Worm (Caenorhabditis elegans) whole organism, young adult: ENCODE data around the gene mip-2.

Experiments used
- B0035.1 ChIP-seq: sonication (generic microtip); optimal IDR thresholded peaks from 2 replicates; lab custom pipeline; 2016; ENCODE audit warnings: missing genetic modification characterization, mild to moderate bottlenecking, missing compliant biosample characterization, missing genotype, missing genetic modification reagents
- B0336.3 ChIP-seq: fragments of 200-800 bp; sonication (Bioruptor generic); IDR thresholded peaks from 2 replicates; pipeline ENCODE4 v1.3.6; 2022; ENCODE audit warnings: missing genetic modification characterization, missing compliant biosample characterization
- F33H1.4 ChIP-seq: fragments of 200-800 bp; sonication (Bioruptor generic); IDR thresholded peaks from 2 replicates; pipeline ENCODE4 v1.3.6; 2022; ENCODE audit warnings: missing genetic modification reagents, missing genetic modification characterization, missing compliant biosample characterization
- F49E8.2 ChIP-seq: sonication (generic microtip); optimal IDR thresholded peaks from 3 replicates; lab custom pipeline; 2017; ENCODE audit warnings: missing genetic modification characterization, mild to moderate bottlenecking, missing compliant biosample characterization, antibody characterized with exemption, moderate library complexity; ENCODE audit not compliant: insufficient read depth
- F57A8.1 ChIP-seq: fragments of 200-800 bp; sonication (Bioruptor generic); optimal IDR thresholded peaks from 2 replicates; lab custom pipeline; 2018; ENCODE audit warnings: mild to moderate bottlenecking, missing genetic modification characterization, moderate library complexity, missing compliant biosample characterization
- K11D2.4 ChIP-seq: fragments of 200-800 bp; sonication (Bioruptor generic); IDR thresholded peaks from 2 replicates; pipeline ENCODE4 v1.3.6; 2022; ENCODE audit warnings: missing genetic modification reagents, missing genetic modification characterization, missing compliant biosample characterization
- K12H6.12 ChIP-seq: fragments of 200-800 bp; sonication (Bioruptor generic); optimal IDR thresholded peaks from 2 replicates; lab custom pipeline; 2018; ENCODE audit warnings: mild to moderate bottlenecking, missing genetic modification characterization, missing compliant biosample characterization
- Y53G8AR.9 ChIP-seq: fragments of 200-800 bp; sonication (Bioruptor generic); conservative IDR thresholded peaks from 2 replicates; pipeline ENCODE4 v1.3.6; 2022; ENCODE audit warnings: missing genetic modification reagents, missing genetic modification characterization, missing compliant biosample characterization
- Y56A3A.18 ChIP-seq: fragments of 200-800 bp; sonication (Bioruptor generic); IDR thresholded peaks from 2 replicates; pipeline ENCODE4 v1.3.6; 2022; ENCODE audit warnings: missing genetic modification reagents, missing genetic modification characterization, missing compliant biosample characterization
- akir-1 ChIP-seq: fragments of 200-800 bp; sonication (Bioruptor generic); optimal IDR thresholded peaks from 2 replicates; lab custom pipeline; 2018; ENCODE audit warnings: mild to moderate bottlenecking, missing genetic modification characterization, moderate library complexity, missing compliant biosample characterization
- aptf-2 ChIP-seq: fragments of 200-800 bp; sonication (Bioruptor generic); conservative IDR thresholded peaks from 2 replicates; pipeline ENCODE4 v1.3.6; 2022; ENCODE audit warnings: missing genetic modification reagents, missing genetic modification characterization, missing compliant biosample characterization
- attf-5 ChIP-seq: fragments of 200-800 bp; sonication (Bioruptor generic); optimal IDR thresholded peaks from 2 replicates; lab custom pipeline; 2018; ENCODE audit warnings: mild to moderate bottlenecking, missing genetic modification characterization, missing compliant biosample characterization
- ccch-3 ChIP-seq: fragments of 200-800 bp; sonication (Bioruptor generic); optimal IDR thresholded peaks from 2 replicates; lab custom pipeline; 2018; ENCODE audit warnings: mild to moderate bottlenecking, missing genetic modification characterization, missing compliant biosample characterization
- cebp-1 ChIP-seq, 2 experiments: fragments of 200-800 bp in 1 of 2; sonication (Bioruptor generic) in 1 of 2; sonication (generic microtip) in 1 of 2; IDR thresholded peaks in 1 of 2; optimal IDR thresholded peaks in 1 of 2; 2 replicates each; pipeline versions ENCODE4 v1.3.6 to Lab custom; 2017 to 2022; ENCODE audit warnings: missing compliant biosample characterization in 2 of 2, missing genetic modification characterization in 2 of 2, mild to moderate bottlenecking in 1 of 2, missing genetic modification reagents in 1 of 2, moderate library complexity in 1 of 2
- cebp-2 ChIP-seq: fragments of 200-800 bp; sonication (Bioruptor generic); IDR thresholded peaks from 2 replicates; pipeline ENCODE4 v1.3.6; 2022; ENCODE audit warnings: missing genetic modification characterization, missing compliant biosample characterization
- ceh-27 ChIP-seq: fragments of 200-800 bp; sonication (Bioruptor generic); optimal IDR thresholded peaks from 2 replicates; lab custom pipeline; 2018; ENCODE audit warnings: mild to moderate bottlenecking, missing genetic modification characterization, moderate library complexity, missing compliant biosample characterization
- dox-1 ChIP-seq: fragments of 200-800 bp; sonication (Bioruptor generic); IDR thresholded peaks from 2 replicates; pipeline ENCODE4 v1.3.6; 2022; ENCODE audit warnings: missing genetic modification reagents, missing genetic modification characterization, missing compliant biosample characterization
- dpff-1 ChIP-seq: sonication (generic microtip); optimal IDR thresholded peaks from 2 replicates; lab custom pipeline; 2017; ENCODE audit warnings: mild to moderate bottlenecking, missing genetic modification characterization, missing compliant biosample characterization
- efl-1 ChIP-seq: fragments of 150-350 bp; optimal IDR thresholded peaks from 2 replicates; lab custom pipeline; 2014; ENCODE audit warnings: missing biosample characterization, missing genetic modification reagents, missing genetic modification characterization
- egrh-3 ChIP-seq: fragments of 200-800 bp; sonication (Bioruptor generic); IDR thresholded peaks from 2 replicates; pipeline ENCODE4 v1.3.6; 2022; ENCODE audit warnings: missing genetic modification reagents, missing genetic modification characterization, missing compliant biosample characterization
- him-1 ChIP-seq: sonication (generic microtip); optimal IDR thresholded peaks from 2 replicates; lab custom pipeline; 2016; ENCODE audit warnings: missing genotype, missing genetic modification reagents, missing genetic modification characterization, missing compliant biosample characterization
- hlh-12 ChIP-seq: sonication (generic microtip); optimal IDR thresholded peaks from 2 replicates; lab custom pipeline; 2016; ENCODE audit warnings: missing genetic modification characterization, missing compliant biosample characterization
- hmg-1.2 ChIP-seq: fragments of 200-800 bp; sonication (Bioruptor generic); IDR thresholded peaks from 2 replicates; pipeline ENCODE4 v1.3.6; 2022; ENCODE audit warnings: missing genetic modification reagents, missing genetic modification characterization, missing compliant biosample characterization
- hsf-1 ChIP-seq: fragments of 200-800 bp; sonication (Bioruptor generic); IDR thresholded peaks from 2 replicates; pipeline ENCODE4 v1.3.6; 2022; ENCODE audit warnings: missing genetic modification reagents, missing genetic modification characterization, missing compliant biosample characterization
- let-526 ChIP-seq: fragments of 200-800 bp; sonication (Bioruptor generic); IDR thresholded peaks from 2 replicates; pipeline ENCODE4 v1.3.6; 2022; ENCODE audit warnings: missing genetic modification reagents, missing genetic modification characterization, missing compliant biosample characterization
- lin-26 ChIP-seq: fragments of 200-800 bp; sonication (Bioruptor generic); IDR thresholded peaks from 2 replicates; pipeline ENCODE4 v1.3.6; 2022; ENCODE audit warnings: missing genetic modification reagents, missing genetic modification characterization, missing compliant biosample characterization
- lin-40 ChIP-seq: sonication (generic microtip); optimal IDR thresholded peaks from 2 replicates; lab custom pipeline; 2016; ENCODE audit warnings: missing genetic modification characterization, mild to moderate bottlenecking, missing compliant biosample characterization, missing genotype, missing genetic modification reagents
- mcd-1 ChIP-seq: fragments of 200-800 bp; sonication (Bioruptor generic); IDR thresholded peaks from 2 replicates; pipeline ENCODE4 v1.3.6; 2022; ENCODE audit warnings: missing genetic modification reagents, missing genetic modification characterization, missing compliant biosample characterization
- mes-4 ChIP-seq: sonication (generic microtip); optimal IDR thresholded peaks from 2 replicates; lab custom pipeline; 2016; ENCODE audit warnings: missing genotype, missing genetic modification characterization, missing compliant biosample characterization
- nfya-2 ChIP-seq: fragments of 200-800 bp; sonication (Bioruptor generic); IDR thresholded peaks from 2 replicates; pipeline ENCODE4 v1.3.6; 2022; ENCODE audit warnings: missing genetic modification reagents, missing genetic modification characterization, missing compliant biosample characterization
- nfyb-1 ChIP-seq: fragments of 200-800 bp; sonication (Bioruptor generic); IDR thresholded peaks from 2 replicates; pipeline ENCODE4 v1.3.6; 2022; ENCODE audit warnings: missing genetic modification reagents, missing genetic modification characterization, missing compliant biosample characterization
- nhr-80 ChIP-seq: sonication (generic microtip); optimal IDR thresholded peaks from 2 replicates; lab custom pipeline; 2016; ENCODE audit warnings: missing genetic modification characterization, missing compliant biosample characterization
- pha-4 ChIP-seq: fragments of 150-350 bp; sonication (generic microtip); optimal IDR thresholded peaks from 2 replicates; lab custom pipeline; 2014; ENCODE audit warnings: missing biosample characterization, missing genetic modification reagents, missing genetic modification characterization
- rcor-1 ChIP-seq: fragments of 200-800 bp; sonication (Bioruptor generic); IDR thresholded peaks from 2 replicates; pipeline ENCODE4 v1.3.6; 2022; ENCODE audit warnings: missing genetic modification reagents, missing genetic modification characterization, missing compliant biosample characterization
- rec-8 ChIP-seq, 2 experiments: sonication (generic microtip); optimal IDR thresholded peaks; 2 replicates each; lab custom pipeline; 2016; ENCODE audit warnings: mild to moderate bottlenecking in 2 of 2, missing genetic modification characterization in 2 of 2, missing genetic modification reagents in 2 of 2, missing genotype in 2 of 2, missing biosample characterization in 1 of 2, missing compliant biosample characterization in 1 of 2, moderate library complexity in 1 of 2
- repo-1 ChIP-seq: sonication (generic microtip); optimal IDR thresholded peaks from 2 replicates; lab custom pipeline; 2017; ENCODE audit warnings: mild to moderate bottlenecking, missing genetic modification characterization, missing compliant biosample characterization
- rpc-1 ChIP-seq, 2 experiments: fragments of 150-350 bp in 1 of 2; sonication (generic microtip) in 1 of 2; optimal IDR thresholded peaks; 2 replicates each; lab custom pipeline; 2014 to 2018; ENCODE audit warnings: missing biosample characterization in 1 of 2, missing genetic modification characterization in 1 of 2, missing genetic modification reagents in 1 of 2, missing genotype in 1 of 2
- sdz-38 ChIP-seq: sonication (generic microtip); optimal IDR thresholded peaks from 2 replicates; lab custom pipeline; 2016; ENCODE audit warnings: missing genotype, missing genetic modification characterization, missing compliant biosample characterization
- sea-2 ChIP-seq: fragments of 200-800 bp; sonication (Bioruptor generic); IDR thresholded peaks from 2 replicates; pipeline ENCODE4 v1.3.6; 2022; ENCODE audit warnings: missing genetic modification characterization, missing compliant biosample characterization
- snpc-1.3 ChIP-seq: sonication (generic microtip); optimal IDR thresholded peaks from 2 replicates; lab custom pipeline; 2017; ENCODE audit warnings: missing genetic modification characterization, mild to moderate bottlenecking, missing compliant biosample characterization, antibody characterized with exemption, moderate library complexity, missing genotype, missing genetic modification reagents; ENCODE audit not compliant: insufficient read depth
- somi-1 ChIP-seq: fragments of 200-800 bp; sonication (Bioruptor generic); optimal IDR thresholded peaks from 2 replicates; lab custom pipeline; 2018; ENCODE audit warnings: mild to moderate bottlenecking, missing genetic modification characterization, missing compliant biosample characterization
- unc-62 ChIP-seq: fragments of 150-350 bp; optimal IDR thresholded peaks from 2 replicates; lab custom pipeline; 2014; ENCODE audit warnings: missing biosample characterization, missing genetic modification reagents, missing genetic modification characterization
- xnd-1 ChIP-seq: sonication (generic microtip); optimal IDR thresholded peaks from 2 replicates; lab custom pipeline; 2016; ENCODE audit warnings: missing genotype, missing genetic modification reagents, missing genetic modification characterization, missing compliant biosample characterization
- zfh-2 ChIP-seq: fragments of 200-800 bp; sonication (Bioruptor generic); conservative IDR thresholded peaks from 2 replicates; pipeline ENCODE4 v1.3.6; 2022; ENCODE audit warnings: missing genetic modification reagents, missing genetic modification characterization, missing compliant biosample characterization
- zim-3 ChIP-seq: sonication (generic microtip); optimal IDR thresholded peaks from 2 replicates; lab custom pipeline; 2017; ENCODE audit warnings: mild to moderate bottlenecking, missing genetic modification characterization, moderate library complexity, missing compliant biosample characterization
- ztf-26 ChIP-seq: sonication (generic microtip); optimal IDR thresholded peaks from 2 replicates; lab custom pipeline; 2017; ENCODE audit warnings: missing genetic modification characterization, missing compliant biosample characterization

The mip-2 gene

DNA sequence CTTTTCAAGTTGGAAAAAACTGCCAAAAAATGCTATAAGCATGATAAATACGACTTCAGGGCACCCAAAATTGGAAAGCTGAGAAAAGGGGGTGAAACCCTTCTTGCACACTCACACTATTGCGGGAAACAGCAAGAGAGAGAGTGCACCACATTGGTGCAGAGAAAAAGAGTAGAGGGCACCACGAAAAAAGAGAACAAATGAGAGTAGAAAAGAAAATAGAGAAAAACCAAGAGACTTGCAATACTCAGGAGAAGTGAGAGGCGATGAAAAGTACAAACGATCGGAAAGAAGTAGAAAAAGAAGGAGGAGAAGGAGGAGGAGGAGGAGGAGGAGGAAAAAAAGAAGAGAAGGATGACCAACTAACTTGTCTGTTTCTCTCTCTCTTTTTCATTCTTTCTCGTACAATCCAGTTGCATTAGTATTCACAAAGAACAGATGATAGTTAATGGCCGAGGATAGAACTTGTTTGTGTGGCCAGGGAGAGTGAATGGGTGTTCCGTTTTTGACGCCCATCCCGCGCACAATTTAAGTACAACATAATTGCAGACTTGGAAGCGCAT, 16.5 kb downstream of the mip-2 start (continued):
- TF ChIP-seq F57A8.1 (GFP tag; lab: Kevin White, UChicago) (no peak), zim-3 (tag; lab: Kevin White, UChicago) (no peak), let-526 (GFP tag; lab: Robert Waterston, UW) (0 out of 2 replicates have a peak, but pooled peaks have one; percentile 9), nfyb-1 (0 out of 2 replicates have a peak, but pooled peaks have one; percentile 46), sea-2 (GFP tag; lab: Robert Waterston, UW) (no peak), rcor-1 (GFP tag; lab: Robert Waterston, UW) (0 out of 2 replicates have a peak, but pooled peaks have one; percentile 13), zfh-2 (peak; percentile 83), somi-1 (GFP tag; lab: Kevin White, UChicago) (peak; percentile 38), nhr-80 (tag; lab: Kevin White, UChicago) (no peak), lin-26 (GFP tag; lab: Robert Waterston, UW) (no peak), hlh-12 (tag; lab: Kevin White, UChicago) (no peak), efl-1 (GFP tag; lab: Kevin White, UChicago) (no peak), ztf-26 (peak; percentile 37), B0336.3 (GFP tag; lab: Robert Waterston, UW) (no peak), nfya-2 (GFP tag; lab: Robert Waterston, UW) (no peak), repo-1 (tag; lab: Kevin White, UChicago) (peak; percentile 21), xnd-1 (tag; lab: Kevin White, UChicago) (no peak), mes-4 (no peak), Y53G8AR.9 (no peak), B0035.1 (tag; lab: Kevin White, UChicago) (no peak), snpc-1.3 (tag; lab: Kevin White, UChicago) (no peak), attf-5 (peak; percentile 6), akir-1 (GFP tag; lab: Kevin White, UChicago) (no peak), mcd-1 (peak; percentile 60), ccch-3 (GFP tag; lab: Kevin White, UChicago) (no peak), hsf-1 (GFP tag; lab: Robert Waterston, UW) (no peak), F49E8.2 (no peak), unc-62 (GFP tag; lab: Kevin White, UChicago) (no peak), dpff-1 (tag; lab: Kevin White, UChicago) (no peak), cebp-1 (GFP tag; IDR thresholded peaks at IDR 0.05; lab: Robert Waterston, UW) (no peak), cebp-1 (tag; optimal IDR thresholded peaks at IDR 0.05; lab: Kevin White, UChicago) (no peak), egrh-3 (peak; percentile 79), aptf-2 (GFP tag; lab: Robert Waterston, UW) (no peak), rpc-1 (optimal IDR thresholded peaks at IDR 0.05; lab: Kevin White, UChicago) (no peak), rpc-1 (tag; optimal IDR thresholded peaks at IDR 0.05; lab: Kevin White, UChicago) (no peak), lin-40 (peak; percentile 29), pha-4 (tag; lab: Kevin White, UChicago) (no peak), him-1 (tag; lab: Kevin White, UChicago) (no peak), Y56A3A.18 (GFP tag; lab: Robert Waterston, UW) (no peak; the same call in none of the 2 replicates), ceh-27 (peak; percentile 33), F33H1.4 (GFP tag; lab: Robert Waterston, UW) (no peak), K11D2.4 (GFP tag; lab: Robert Waterston, UW) (0 out of 2 replicates have a peak, but pooled peaks have one; percentile 37), rec-8 (tag; optimal IDR thresholded peaks at IDR 0.05; lab: Kevin White, UChicago) (no peak), dox-1 (GFP tag; lab: Robert Waterston, UW) (peak; percentile 41; the same call in 1 of the 2 replicates), cebp-2 (0 out of 2 replicates have a peak, but pooled peaks have one; percentile 7), sdz-38 (tag; lab: Kevin White, UChicago) (no peak), K12H6.12 (tag; lab: Kevin White, UChicago) (peak; percentile 46), hmg-1.2 (peak; percentile 39)
